Worm (Caenorhabditis elegans) whole organism, midembryonic: ENCODE results near the gene kbp-3.

ENCODE experiments used
- cog-1 ChIP-seq: sonication (generic microtip); optimal IDR thresholded peaks from 2 replicates; lab custom pipeline; 2016; ENCODE audit warnings: missing genetic modification characterization, missing compliant biosample characterization
- klf-2 ChIP-seq: fragments of 200-800 bp; sonication (Bioruptor generic); conservative IDR thresholded peaks from 2 replicates; pipeline ENCODE4 v1.3.6; 2022; ENCODE audit warnings: missing genetic modification reagents, missing genetic modification characterization, missing compliant biosample characterization

ce11 chrII:14401098-14401497 lies 11.2 kb upstream of the kbp-3 start:
- no peak for TF ChIP-seq cog-1
- TF ChIP-seq klf-2 (GFP tag; lab: Robert Waterston, UW), result no peak
